Worm (Caenorhabditis elegans) whole organism, early embryonic: ENCODE measurements around the gene ifta-2.

Source experiments
- B0310.2 ChIP-seq: sonication (generic microtip); optimal IDR thresholded peaks from 2 replicates; lab custom pipeline; 2016; ENCODE audit warnings: mild to moderate bottlenecking, missing genetic modification characterization, missing compliant biosample characterization
- F13C5.2 ChIP-seq: sonication (generic microtip); optimal IDR thresholded peaks from 2 replicates; lab custom pipeline; 2017; ENCODE audit warnings: mild to moderate bottlenecking, missing genetic modification characterization, inconsistent platforms, missing compliant biosample characterization
- aly-1 ChIP-seq: sonication (generic microtip); optimal IDR thresholded peaks from 2 replicates; lab custom pipeline; 2016; ENCODE audit warnings: missing genetic modification characterization, missing compliant biosample characterization
- ama-1 ChIP-seq: fragments of 150-350 bp; optimal IDR thresholded peaks from 2 replicates; lab custom pipeline; 2014
- ceh-13 ChIP-seq: fragments of 200-800 bp; sonication (Bioruptor generic); optimal IDR thresholded peaks from 2 replicates; lab custom pipeline; 2018; ENCODE audit warnings: mild to moderate bottlenecking, missing genetic modification characterization, missing compliant biosample characterization
- ceh-36 ChIP-seq: sonication (generic microtip); optimal IDR thresholded peaks from 2 replicates; lab custom pipeline; 2016; ENCODE audit warnings: missing genetic modification characterization, inconsistent platforms, missing compliant biosample characterization
- ets-7 ChIP-seq: sonication (generic microtip); optimal IDR thresholded peaks from 2 replicates; lab custom pipeline; 2016; ENCODE audit warnings: missing genotype, missing genetic modification characterization, missing compliant biosample characterization
- flt-1 ChIP-seq: fragments of 200-800 bp; sonication (Bioruptor generic); IDR thresholded peaks from 2 replicates; pipeline ENCODE4 v1.3.6; 2022; ENCODE audit warnings: missing genetic modification characterization, missing compliant biosample characterization
- hmbx-1 ChIP-seq: sonication (generic microtip); optimal IDR thresholded peaks from 2 replicates; lab custom pipeline; 2016; ENCODE audit warnings: mild to moderate bottlenecking, missing genetic modification characterization, missing compliant biosample characterization
- hmg-4 ChIP-seq: fragments of 200-800 bp; sonication (Bioruptor generic); optimal IDR thresholded peaks from 2 replicates; lab custom pipeline; 2018; ENCODE audit warnings: mild to moderate bottlenecking, missing genetic modification characterization, missing compliant biosample characterization
- hnd-1 ChIP-seq: sonication (generic microtip); optimal IDR thresholded peaks from 2 replicates; lab custom pipeline; 2016; ENCODE audit warnings: missing genetic modification characterization, missing compliant biosample characterization
- pes-1 ChIP-seq: fragments of 200-800 bp; sonication (Bioruptor generic); IDR thresholded peaks from 2 replicates; pipeline ENCODE4 v1.3.6; 2022; ENCODE audit warnings: missing genetic modification reagents, missing genetic modification characterization, missing compliant biosample characterization
- scrt-1 ChIP-seq: fragments of 200-800 bp; sonication (Bioruptor generic); IDR thresholded peaks from 2 replicates; pipeline ENCODE4 v1.3.6; 2022; ENCODE audit warnings: missing genetic modification characterization, missing compliant biosample characterization
- sea-1 ChIP-seq: fragments of 200-800 bp; sonication (Bioruptor generic); conservative IDR thresholded peaks from 2 replicates; pipeline ENCODE4 v1.3.6; 2022; ENCODE audit warnings: missing genetic modification characterization, missing compliant biosample characterization
- tbx-11 ChIP-seq: fragments of 200-800 bp; sonication (Bioruptor generic); IDR thresholded peaks from 2 replicates; pipeline ENCODE4 v1.3.6; 2022; ENCODE audit warnings: missing genetic modification characterization, missing compliant biosample characterization
- tbx-37 ChIP-seq: fragments of 200-800 bp; sonication (Bioruptor generic); conservative IDR thresholded peaks from 2 replicates; pipeline ENCODE4 v1.3.6; 2022; ENCODE audit warnings: missing genetic modification reagents, missing genetic modification characterization, missing compliant biosample characterization
- tra-4 ChIP-seq: sonication (generic microtip); optimal IDR thresholded peaks from 2 replicates; lab custom pipeline; 2017; ENCODE audit warnings: missing genetic modification characterization, missing compliant biosample characterization

ifta-2 gene

ce11 chrIV:17335031-17335430, 33.2 kb upstream of the ifta-2 start, which contains the start of gene C49C3.8:
Gene C49C3.8 (plus strand): TSS chrIV:17335203.
- TF ChIP-seq flt-1 (GFP tag; lab: Robert Waterston, UW) (no peak), ceh-36 (no peak), ceh-13 (GFP tag; lab: Kevin White, UChicago) (no peak), hmg-4 (no peak), pes-1 (GFP tag; lab: Robert Waterston, UW) (no peak), F13C5.2 (tag; lab: Kevin White, UChicago) (no peak), sea-1 (no peak), hnd-1 (tag; lab: Kevin White, UChicago) (no peak), tbx-37 (GFP tag; lab: Robert Waterston, UW) (no peak), scrt-1 (no peak), hmbx-1 (tag; lab: Kevin White, UChicago) (no peak), tbx-11 (no peak), ama-1 (lab: Kevin White, UChicago) (no peak), tra-4 (tag; lab: Kevin White, UChicago) (no peak), ets-7 (tag; lab: Kevin White, UChicago) (no peak), aly-1 (tag; lab: Kevin White, UChicago) (no peak)

- TF ChIP-seq ceh-36: no peak
- TF ChIP-seq sea-1: no peak
- no peak for TF ChIP-seq pes-1 (GFP tag; lab: Robert Waterston, UW)
- TF ChIP-seq tbx-37 (GFP tag; lab: Robert Waterston, UW): no peak
- TF ChIP-seq ets-7 (tag; lab: Kevin White, UChicago): no peak
- TF ChIP-seq scrt-1: no peak
- TF ChIP-seq B0310.2 (tag; lab: Kevin White, UChicago): no peak
Measured at ce11 chrIV:17333542-17334281, 31.9 kb upstream of the ifta-2 start, which contains the start of gene C49C3.15. Gene C49C3.15 (plus strand): TSS chrIV:17334231.

ce11 chrIV:17332261-17332660, 30.4 kb upstream of the ifta-2 start, which contains the start of gene C49C3.7:
Gene C49C3.7 (plus strand): TSS chrIV:17332561.
- TF ChIP-seq ceh-13 (GFP tag; lab: Kevin White, UChicago) (no peak), ama-1 (lab: Kevin White, UChicago) (no peak), hmg-4 (no peak), ceh-36 (no peak), F13C5.2 (tag; lab: Kevin White, UChicago) (no peak), tbx-37 (GFP tag; lab: Robert Waterston, UW) (no peak), tra-4 (tag; lab: Kevin White, UChicago) (no peak), scrt-1 (no peak), pes-1 (GFP tag; lab: Robert Waterston, UW) (no peak), sea-1 (no peak), aly-1 (tag; lab: Kevin White, UChicago) (no peak), tbx-11 (no peak)

ce11 chrIV:17331100-17331577, 29.3 kb upstream of the ifta-2 start, which contains the start of gene C49C3.6:
Gene C49C3.6 (plus strand): TSS chrIV:17331527.
- TF ChIP-seq scrt-1: no peak
- no peak for TF ChIP-seq tbx-37 (GFP tag; lab: Robert Waterston, UW)
- TF ChIP-seq hmbx-1 (tag; lab: Kevin White, UChicago): no peak
- no peak for TF ChIP-seq hnd-1 (tag; lab: Kevin White, UChicago)

ce11 chrIV:17328834-17329233, 27.0 kb upstream of the ifta-2 start, which contains the start of gene ceh-88:
Gene ceh-88 (plus strand): TSS chrIV:17329188.
- no peak for TF ChIP-seq scrt-1
- TF ChIP-seq hmbx-1 (tag; lab: Kevin White, UChicago): no peak
- TF ChIP-seq ets-7 (tag; lab: Kevin White, UChicago): no peak
- no peak for TF ChIP-seq ama-1 (lab: Kevin White, UChicago)
- TF ChIP-seq F13C5.2 (tag; lab: Kevin White, UChicago): no peak
- no peak for TF ChIP-seq B0310.2 (tag; lab: Kevin White, UChicago)
- TF ChIP-seq hnd-1 (tag; lab: Kevin White, UChicago): no peak
- TF ChIP-seq sea-1: no peak
- no peak for TF ChIP-seq tra-4 (tag; lab: Kevin White, UChicago)
- no peak for TF ChIP-seq ceh-36
- no peak for TF ChIP-seq pes-1 (GFP tag; lab: Robert Waterston, UW)
- no peak for TF ChIP-seq aly-1 (tag; lab: Kevin White, UChicago)
- TF ChIP-seq tbx-37 (GFP tag; lab: Robert Waterston, UW): no peak
- no peak for TF ChIP-seq tbx-11
- TF ChIP-seq ceh-13 (GFP tag; lab: Kevin White, UChicago): no peak
- TF ChIP-seq flt-1 (GFP tag; lab: Robert Waterston, UW): no peak
- no peak for TF ChIP-seq hmg-4

ce11 chrIV:17320445-17320844, 18.6 kb upstream of the ifta-2 start, which contains the start of gene C49C3.4:
Gene C49C3.4 (plus strand): TSS chrIV:17320795.
- no peak for TF ChIP-seq hmg-4
- no peak for TF ChIP-seq B0310.2 (tag; lab: Kevin White, UChicago)
- TF ChIP-seq tbx-37 (GFP tag; lab: Robert Waterston, UW): no peak
- TF ChIP-seq ceh-13 (GFP tag; lab: Kevin White, UChicago): no peak
- no peak for TF ChIP-seq tbx-11
- TF ChIP-seq scrt-1: no peak
- TF ChIP-seq tra-4 (tag; lab: Kevin White, UChicago): no peak
- no peak for TF ChIP-seq F13C5.2 (tag; lab: Kevin White, UChicago)
- no peak for TF ChIP-seq hnd-1 (tag; lab: Kevin White, UChicago)
- TF ChIP-seq aly-1 (tag; lab: Kevin White, UChicago): no peak
- TF ChIP-seq ama-1 (lab: Kevin White, UChicago): no peak
- no peak for TF ChIP-seq hmbx-1 (tag; lab: Kevin White, UChicago)
- TF ChIP-seq flt-1 (GFP tag; lab: Robert Waterston, UW): no peak
- no peak for TF ChIP-seq ets-7 (tag; lab: Kevin White, UChicago)

- no peak for TF ChIP-seq tbx-37 (GFP tag; lab: Robert Waterston, UW)
- no peak for TF ChIP-seq F13C5.2 (tag; lab: Kevin White, UChicago)
- TF ChIP-seq hmg-4: no peak
- no peak for TF ChIP-seq hmbx-1 (tag; lab: Kevin White, UChicago)
- TF ChIP-seq ama-1 (lab: Kevin White, UChicago): no peak
- no peak for TF ChIP-seq tbx-11
- no peak for TF ChIP-seq scrt-1
- TF ChIP-seq flt-1 (GFP tag; lab: Robert Waterston, UW): no peak
- TF ChIP-seq pes-1 (GFP tag; lab: Robert Waterston, UW): no peak
- TF ChIP-seq ceh-13 (GFP tag; lab: Kevin White, UChicago): no peak
- TF ChIP-seq aly-1 (tag; lab: Kevin White, UChicago): no peak
- TF ChIP-seq sea-1: no peak
- TF ChIP-seq ets-7 (tag; lab: Kevin White, UChicago): no peak
- no peak for TF ChIP-seq B0310.2 (tag; lab: Kevin White, UChicago)
- no peak for TF ChIP-seq tra-4 (tag; lab: Kevin White, UChicago)
- no peak for TF ChIP-seq ceh-36
- no peak for TF ChIP-seq hnd-1 (tag; lab: Kevin White, UChicago)
Measured at ce11 chrIV:17316398-17316797, 14.6 kb upstream of the ifta-2 start, which contains the start of gene C49C3.20. Gene C49C3.20 (minus strand): TSS chrIV:17316498.
